Fruit fly (Drosophila melanogaster): ENCODE measurements around the gene CG7606.

Gene CG7606

DNA sequence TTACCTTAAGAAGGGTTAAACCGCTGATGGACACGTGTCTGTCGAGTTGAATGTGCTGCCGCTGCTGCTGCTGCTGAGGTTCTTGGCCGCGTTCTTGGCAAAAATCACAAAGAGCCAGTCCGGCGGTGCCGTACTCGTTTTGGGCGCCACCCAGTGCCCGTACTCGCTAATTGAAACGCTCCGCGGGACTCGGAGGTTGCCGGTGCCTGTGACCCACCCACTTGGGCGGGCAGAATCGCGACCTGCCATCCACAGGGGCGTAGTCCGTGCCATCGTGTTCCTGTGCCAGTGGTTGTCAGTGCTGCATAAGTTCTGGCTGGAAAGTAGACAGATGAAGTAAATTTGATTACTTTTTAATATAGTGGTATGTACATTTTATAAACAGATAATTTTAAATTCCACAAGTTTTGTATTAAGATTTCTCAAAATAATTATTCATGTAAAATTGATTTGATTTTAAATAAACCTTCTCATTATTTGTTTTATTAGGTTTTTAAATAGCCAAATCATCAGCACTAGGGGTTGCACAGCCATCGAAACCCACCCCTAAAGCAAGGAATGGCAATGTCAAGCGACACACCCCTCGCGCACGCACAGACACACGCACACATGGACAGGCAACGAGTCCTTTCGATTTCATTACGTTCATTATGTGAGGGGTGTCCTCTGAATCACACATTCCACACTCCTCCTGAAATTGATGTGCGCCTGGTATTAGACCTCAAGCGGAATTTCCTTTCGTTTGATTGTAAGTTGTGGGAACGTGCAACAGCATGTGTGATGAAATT lies 8.7 kb downstream of the CG7606 start (continued):
- no peak for TF ChIP-seq CG4617 (GFP tag; optimal IDR thresholded peaks at IDR 0.05; ENCODE audit: borderline replicate concordance)
- no peak for TF ChIP-seq nau (GFP tag; optimal IDR thresholded peaks at IDR 0.05)
- 0 out of 2 replicates have a peak, but pooled peaks have one; percentile 15 for TF ChIP-seq CG32532 (GFP tag; IDR thresholded peaks at IDR 0.05)
- TF ChIP-seq CG11696 (GFP tag; IDR thresholded peaks at IDR 0.05) = no peak
- no peak for TF ChIP-seq aop (GFP tag; IDR thresholded peaks at IDR 0.05)
- no peak for TF ChIP-seq Fer3 (tag; optimal IDR thresholded peaks at IDR 0.05)
- TF ChIP-seq CG15514 (GFP tag; optimal IDR thresholded peaks at IDR 0.05) = no peak
- TF ChIP-seq CG3726 (GFP tag; IDR thresholded peaks at IDR 0.05) = no peak
- no peak for TF ChIP-seq Bdp1 (GFP tag; optimal IDR thresholded peaks at IDR 0.05)
- peak; percentile 87 for TF ChIP-seq row (GFP tag; IDR thresholded peaks at IDR 0.05)
- TF ChIP-seq ind (GFP tag; optimal IDR thresholded peaks at IDR 0.05) = no peak
- peak; percentile 34 for TF ChIP-seq CG7745 (tag; optimal IDR thresholded peaks at IDR 0.05)
- no peak for TF ChIP-seq CG6791 (GFP tag; IDR thresholded peaks at IDR 0.05; ENCODE audit: partially characterized antibody)
- peak; percentile 50 for TF ChIP-seq Hmr (GFP tag; optimal IDR thresholded peaks at IDR 0.05)
- TF ChIP-seq inv (GFP tag; IDR thresholded peaks at IDR 0.05; ENCODE audit: partially characterized antibody) = no peak
- TF ChIP-seq CG8281 (tag; optimal IDR thresholded peaks at IDR 0.05) = no peak
- no peak for TF ChIP-seq CG6272 (GFP tag; IDR thresholded peaks at IDR 0.05)
- TF ChIP-seq Med (GFP tag) = peak; percentile 50
- TF ChIP-seq odd (GFP tag; optimal IDR thresholded peaks at IDR 0.05) = no peak
- TF ChIP-seq CTCF (GFP tag; optimal IDR thresholded peaks at IDR 0.05) = no peak
- TF ChIP-seq cas (GFP tag; IDR thresholded peaks at IDR 0.05) = no peak
- no peak for TF ChIP-seq knrl (GFP tag; IDR thresholded peaks at IDR 0.05; ENCODE audit: partially characterized antibody)
- no peak for TF ChIP-seq cato (GFP tag; optimal IDR thresholded peaks at IDR 0.05; ENCODE audit: borderline replicate concordance)
- TF ChIP-seq ewg (GFP tag; optimal IDR thresholded peaks at IDR 0.05) = no peak
- peak; percentile 40 for TF ChIP-seq CG9727 (GFP tag; optimal IDR thresholded peaks at IDR 0.05)
- TF ChIP-seq CG11695 (GFP tag; IDR thresholded peaks at IDR 0.05) = no peak
- no peak for TF ChIP-seq Drgx (GFP tag; IDR thresholded peaks at IDR 0.05)
- TF ChIP-seq CG13296 (GFP tag; optimal IDR thresholded peaks at IDR 0.05) = peak; percentile 16
- peak; percentile 72; the same call in 1 of the 2 replicates for TF ChIP-seq rib (GFP tag; IDR thresholded peaks at IDR 0.05)
- TF ChIP-seq CG4854 (GFP tag; optimal IDR thresholded peaks at IDR 0.05) = no peak
- TF ChIP-seq lmd (GFP tag; IDR thresholded peaks at IDR 0.05) = no peak
- TF ChIP-seq esg (GFP tag; conservative IDR thresholded peaks at IDR 0.05) = no peak
- no peak for TF ChIP-seq da (GFP tag; optimal IDR thresholded peaks at IDR 0.05)
- TF ChIP-seq jing (GFP tag; optimal IDR thresholded peaks at IDR 0.05) = no peak
- TF ChIP-seq sim (GFP tag; IDR thresholded peaks at IDR 0.05) = no peak
- no peak for TF ChIP-seq CG12071 (GFP tag; optimal IDR thresholded peaks at IDR 0.05)
- no peak for TF ChIP-seq ara (GFP tag; IDR thresholded peaks at IDR 0.05)
- TF ChIP-seq Oaz (GFP tag; IDR thresholded peaks at IDR 0.05) = no peak
- TF ChIP-seq dysf (GFP tag; IDR thresholded peaks at IDR 0.05) = peak; percentile 15; the same call in 1 of the 3 replicates
- TF ChIP-seq Hr78 (GFP tag; optimal IDR thresholded peaks at IDR 0.05) = no peak
- no peak for TF ChIP-seq CG7786 (GFP tag; optimal IDR thresholded peaks at IDR 0.05)
- peak; percentile 57 for TF ChIP-seq CG12391 (tag; optimal IDR thresholded peaks at IDR 0.05)
- TF ChIP-seq bcd (GFP tag; optimal IDR thresholded peaks at IDR 0.05) = no peak
- TF ChIP-seq shn (GFP tag; optimal IDR thresholded peaks at IDR 0.05) = no peak
- TF ChIP-seq CG43689 (GFP tag; IDR thresholded peaks at IDR 0.05) = no peak
- peak; percentile 98 for TF ChIP-seq CG15479 (GFP tag; optimal IDR thresholded peaks at IDR 0.05)
- no peak for TF ChIP-seq C15 (GFP tag; IDR thresholded peaks at IDR 0.05)
- no peak for TF ChIP-seq pho (GFP tag; optimal IDR thresholded peaks at IDR 0.05)
- TF ChIP-seq CG10274 (GFP tag; optimal IDR thresholded peaks at IDR 0.05) = no peak
- TF ChIP-seq CG15073 (GFP tag; optimal IDR thresholded peaks at IDR 0.05) = no peak
